Worm (Caenorhabditis elegans): ENCODE results near the gene F46E10.18.
A peak's percentile ranks its signal among the peaks of the same experiment; 100 is the strongest.

The F46E10.18 gene

ce11 chrV:6559585-6559984 is 38.8 kb downstream of the F46E10.18 start (continued):
- TF ChIP-seq egrh-3 (GFP tag; IDR thresholded peaks at IDR 0.05) = no peak
- TF ChIP-seq bed-2 (GFP tag; IDR thresholded peaks at IDR 0.05) = no peak
- TF ChIP-seq lag-1 (GFP tag; IDR thresholded peaks at IDR 0.05) = no peak
- no peak for TF ChIP-seq hmg-20 (GFP tag; IDR thresholded peaks at IDR 0.05)
- TF ChIP-seq lsl-1 (GFP tag; optimal IDR thresholded peaks at IDR 0.05) = peak; percentile 43
- no peak for TF ChIP-seq ztf-6 (GFP tag; IDR thresholded peaks at IDR 0.05)
- no peak for TF ChIP-seq pha-4 (tag; optimal IDR thresholded peaks at IDR 0.05)
- no peak for TF ChIP-seq lin-40 (tag; optimal IDR thresholded peaks at IDR 0.05)
- TF ChIP-seq efl-1 (GFP tag; optimal IDR thresholded peaks at IDR 0.05) = no peak
- no peak for TF ChIP-seq sdz-38 (tag; optimal IDR thresholded peaks at IDR 0.05)
- TF ChIP-seq nhr-179 (tag; optimal IDR thresholded peaks at IDR 0.05) = no peak
- no peak for TF ChIP-seq ceh-40 (GFP tag; IDR thresholded peaks at IDR 0.05)
- no peak for TF ChIP-seq ztf-3 (GFP tag; optimal IDR thresholded peaks at IDR 0.05)
- no peak for TF ChIP-seq attf-6 (GFP tag; IDR thresholded peaks at IDR 0.05)
- TF ChIP-seq ceh-27 (GFP tag; optimal IDR thresholded peaks at IDR 0.05) = no peak
- TF ChIP-seq T26A5.8 (tag; optimal IDR thresholded peaks at IDR 0.05) = peak; percentile 45
- TF ChIP-seq madf-8 (GFP tag; conservative IDR thresholded peaks at IDR 0.05) = peak; percentile 45
- no peak for TF ChIP-seq nhr-120 (GFP tag; IDR thresholded peaks at IDR 0.05)
- TF ChIP-seq aptf-2 (GFP tag; conservative IDR thresholded peaks at IDR 0.05) = no peak
- peak; percentile 39 for TF ChIP-seq mes-4 (tag; optimal IDR thresholded peaks at IDR 0.05)
- TF ChIP-seq F57C9.4 (tag; optimal IDR thresholded peaks at IDR 0.05) = no peak
- no peak for TF ChIP-seq Y53F4B.3 (GFP tag; IDR thresholded peaks at IDR 0.05)
- TF ChIP-seq hlh-26 (GFP tag; conservative IDR thresholded peaks at IDR 0.05) = no peak
- TF ChIP-seq unc-130 (GFP tag; optimal IDR thresholded peaks at IDR 0.05) = peak; percentile 22
- TF ChIP-seq K11D2.4 (GFP tag; IDR thresholded peaks at IDR 0.05) = no peak
- no peak for TF ChIP-seq hlh-12 (tag; optimal IDR thresholded peaks at IDR 0.05)
- no peak for TF ChIP-seq gei-17 (GFP tag; optimal IDR thresholded peaks at IDR 0.05)
- TF ChIP-seq C06A6.2 (GFP tag; conservative IDR thresholded peaks at IDR 0.05) = no peak
- no peak; the same call in 1 of the 2 replicates for TF ChIP-seq madf-6 (GFP tag; IDR thresholded peaks at IDR 0.05)
- TF ChIP-seq F23B12.7 (tag; optimal IDR thresholded peaks at IDR 0.05; ENCODE audit: insufficient read depth) = peak; percentile 57
- no peak for TF ChIP-seq madf-3 (GFP tag; IDR thresholded peaks at IDR 0.05)
- peak; percentile 74 for TF ChIP-seq athp-1 (tag; optimal IDR thresholded peaks at IDR 0.05)
- TF ChIP-seq Y56A3A.18 (GFP tag; IDR thresholded peaks at IDR 0.05) = 0 out of 2 replicates have a peak, but pooled peaks have one; percentile 24
- TF ChIP-seq egl-18 (GFP tag; IDR thresholded peaks at IDR 0.05) = no peak
- TF ChIP-seq madf-10 (tag; optimal IDR thresholded peaks at IDR 0.05) = peak; percentile 55
- peak; percentile 69 to 81 for TF ChIP-seq rec-8 (tag; optimal IDR thresholded peaks at IDR 0.05)
- TF ChIP-seq Y95B8A.8 (GFP tag; IDR thresholded peaks at IDR 0.05) = 0 out of 2 replicates have a peak, but pooled peaks have one; percentile 37
- no peak for TF ChIP-seq lsy-27 (tag; optimal IDR thresholded peaks at IDR 0.05; ENCODE audit: borderline replicate concordance, insufficient read depth)
- no peak for TF ChIP-seq lir-1 (GFP tag; conservative IDR thresholded peaks at IDR 0.05)
- no peak for TF ChIP-seq ccch-3 (GFP tag; optimal IDR thresholded peaks at IDR 0.05)
- peak; percentile 70 for TF ChIP-seq fkh-3 (tag; optimal IDR thresholded peaks at IDR 0.05)
- peak; percentile 49; the same call in 1 of the 2 replicates for TF ChIP-seq ceh-100 (GFP tag; IDR thresholded peaks at IDR 0.05)
- peak; percentile 49 for TF ChIP-seq somi-1 (GFP tag; optimal IDR thresholded peaks at IDR 0.05)
- no peak for TF ChIP-seq mcd-1 (GFP tag; IDR thresholded peaks at IDR 0.05)
- TF ChIP-seq nfya-2 (GFP tag; IDR thresholded peaks at IDR 0.05) = no peak
- TF ChIP-seq hrde-1 (tag; optimal IDR thresholded peaks at IDR 0.05; ENCODE audit: borderline replicate concordance) = peak; percentile 70
- peak; percentile 43; the same call in 1 of the 2 replicates for TF ChIP-seq F33H1.4 (GFP tag; IDR thresholded peaks at IDR 0.05)
- TF ChIP-seq B0035.1 (tag; optimal IDR thresholded peaks at IDR 0.05) = peak; percentile 31
- TF ChIP-seq unc-62 (GFP tag; optimal IDR thresholded peaks at IDR 0.05) = no peak

All from whole organism, young adult.